Fruit fly (Drosophila melanogaster) whole organism, adult: ENCODE data around the gene CG18258.
A peak's percentile ranks its signal among the peaks of the same experiment; 100 is the strongest.

ENCODE experiments used
- CG11617 ChIP-seq: fragments of 200-800 bp; sonication (Bioruptor generic); optimal IDR thresholded peaks from 2 replicates; lab custom pipeline; 2017; ENCODE audit warnings: mild to moderate bottlenecking, missing biosample characterization, missing genetic modification reagents, missing genetic modification characterization
- CG12768 ChIP-seq: fragments of 200-800 bp; sonication (Bioruptor generic); optimal IDR thresholded peaks from 2 replicates; lab custom pipeline; 2017; ENCODE audit warnings: missing biosample characterization, missing genetic modification characterization, mild to moderate bottlenecking, moderate library complexity, missing genetic modification reagents
- CG14711 ChIP-seq: fragments of 200-800 bp; sonication (Bioruptor generic); optimal IDR thresholded peaks from 2 replicates; lab custom pipeline; 2018; ENCODE audit warnings: missing biosample characterization, mild to moderate bottlenecking, missing genetic modification characterization, moderate library complexity
- CG1620 ChIP-seq: fragments of 200-800 bp; sonication (Bioruptor generic); optimal IDR thresholded peaks from 2 replicates; lab custom pipeline; 2016; ENCODE audit warnings: missing biosample characterization, missing genetic modification characterization
- CG33017 ChIP-seq: fragments of 200-800 bp; sonication (Bioruptor generic); optimal IDR thresholded peaks from 2 replicates; lab custom pipeline; 2018; ENCODE audit warnings: missing biosample characterization, mild to moderate bottlenecking, missing genetic modification characterization, moderate library complexity
- CG5204 ChIP-seq: fragments of 200-800 bp; sonication (Bioruptor generic); optimal IDR thresholded peaks from 2 replicates; lab custom pipeline; 2016; ENCODE audit warnings: missing biosample characterization, missing genetic modification characterization
- CG7045 ChIP-seq: fragments of 200-800 bp; sonication (Bioruptor generic); optimal IDR thresholded peaks from 2 replicates; lab custom pipeline; 2017; ENCODE audit warnings: missing biosample characterization, mild to moderate bottlenecking, missing genetic modification characterization
- CG7101 ChIP-seq: fragments of 200-800 bp; sonication (Bioruptor generic); optimal IDR thresholded peaks from 2 replicates; lab custom pipeline; 2018; ENCODE audit warnings: missing biosample characterization, mild to moderate bottlenecking, missing genetic modification characterization, moderate library complexity
- Clk ChIP-seq: fragments of 200-800 bp; sonication (Bioruptor generic); optimal IDR thresholded peaks from 2 replicates; lab custom pipeline; 2017; ENCODE audit warnings: missing biosample characterization, missing genetic modification characterization
- Crg-1 ChIP-seq: fragments of 200-800 bp; sonication (Bioruptor generic); optimal IDR thresholded peaks from 2 replicates; lab custom pipeline; 2016; ENCODE audit warnings: missing biosample characterization, missing genetic modification characterization
- Hr96 ChIP-seq: fragments of 200-800 bp; sonication (Bioruptor generic); optimal IDR thresholded peaks from 2 replicates; lab custom pipeline; 2016; ENCODE audit warnings: missing biosample characterization, missing genetic modification characterization
- Mnt ChIP-seq: fragments of 200-800 bp; sonication (Bioruptor generic); optimal IDR thresholded peaks from 2 replicates; lab custom pipeline; 2016; ENCODE audit warnings: missing biosample characterization, mild to moderate bottlenecking, missing genetic modification characterization
- bab1 ChIP-seq: fragments of 200-800 bp; sonication (Bioruptor generic); optimal IDR thresholded peaks from 3 replicates; lab custom pipeline; 2019; ENCODE audit warnings: missing biosample characterization, mild to moderate bottlenecking, missing genetic modification characterization, moderate library complexity
- cic ChIP-seq: fragments of 200-800 bp; sonication (Bioruptor generic); optimal IDR thresholded peaks from 2 replicates; lab custom pipeline; 2017; ENCODE audit warnings: missing biosample characterization, mild to moderate bottlenecking, missing genetic modification characterization, moderate library complexity
- cnc ChIP-seq, 2 experiments: fragments of >200 bp; optimal IDR thresholded peaks; 2 replicates each; lab custom pipeline; 2017
- kay ChIP-seq: fragments of 200-800 bp; sonication (Bioruptor generic); peaks from one replicate; lab custom pipeline; 2016; ENCODE audit warnings: missing biosample characterization, missing genetic modification characterization, borderline replicate concordance
- ovo ChIP-seq: fragments of 200-800 bp; sonication (Bioruptor generic); optimal IDR thresholded peaks from 2 replicates; lab custom pipeline; 2016; ENCODE audit warnings: missing biosample characterization, missing genetic modification characterization
- pad ChIP-seq: fragments of 200-800 bp; sonication (Bioruptor generic); optimal IDR thresholded peaks from 3 replicates; lab custom pipeline; 2017; ENCODE audit warnings: missing biosample characterization, missing genetic modification characterization, mild to moderate bottlenecking, moderate library complexity, missing genetic modification reagents
- tj ChIP-seq: fragments of 200-800 bp; sonication (Bioruptor generic); optimal IDR thresholded peaks from 3 replicates; lab custom pipeline; 2017; ENCODE audit warnings: missing biosample characterization, mild to moderate bottlenecking, missing genetic modification characterization, moderate library complexity
- toe ChIP-seq: fragments of 200-800 bp; sonication (Bioruptor generic); optimal IDR thresholded peaks from 2 replicates; lab custom pipeline; 2016; ENCODE audit warnings: missing biosample characterization, missing genetic modification characterization

CG18258 gene

DNA sequence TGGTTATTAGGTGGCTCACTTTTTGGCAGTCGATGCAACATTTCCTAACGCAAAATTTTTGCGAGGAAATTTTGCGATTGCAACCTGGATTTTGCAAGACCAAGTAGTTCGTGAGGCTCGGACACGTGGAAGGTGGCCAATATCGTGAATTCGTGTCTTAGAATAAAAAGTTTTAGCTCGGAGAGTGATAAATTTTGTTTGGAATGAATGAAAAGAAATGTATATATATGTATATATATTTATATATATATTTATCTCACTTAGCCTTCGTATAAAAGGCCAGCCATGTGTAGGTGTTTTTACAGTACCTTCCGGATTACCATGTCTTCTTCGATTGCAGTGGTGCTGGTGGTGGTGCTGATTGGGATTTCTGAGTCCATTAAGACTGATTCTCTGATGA is at the start of gene CG18258:
Gene CG18258 (plus strand): TSS at position 301 of the 400 bp plus-strand sequence.
- no peak for TF ChIP-seq bab1 (GFP tag; lab: Kevin White, UChicago)
- TF ChIP-seq CG7101: no peak
- TF ChIP-seq CG12768 (GFP tag; lab: Kevin White, UChicago): no peak
- no peak for TF ChIP-seq kay
- no peak for TF ChIP-seq pad
- TF ChIP-seq CG33017 (tag; lab: Kevin White, UChicago): no peak
- TF ChIP-seq Hr96 (GFP tag; lab: Kevin White, UChicago): no peak
- no peak for TF ChIP-seq Mnt (GFP tag; lab: Kevin White, UChicago)
- no peak for TF ChIP-seq ovo (GFP tag; lab: Kevin White, UChicago)
- TF ChIP-seq cnc (optimal IDR thresholded peaks at IDR 0.05; lab: Kevin White, UChicago): no peak
- TF ChIP-seq cic (GFP tag; lab: Kevin White, UChicago): no peak
- no peak for TF ChIP-seq tj (GFP tag; lab: Kevin White, UChicago)
- no peak for TF ChIP-seq CG14711
- no peak for TF ChIP-seq toe (GFP tag; lab: Kevin White, UChicago)
- TF ChIP-seq CG5204 (GFP tag; lab: Kevin White, UChicago): no peak

DNA sequence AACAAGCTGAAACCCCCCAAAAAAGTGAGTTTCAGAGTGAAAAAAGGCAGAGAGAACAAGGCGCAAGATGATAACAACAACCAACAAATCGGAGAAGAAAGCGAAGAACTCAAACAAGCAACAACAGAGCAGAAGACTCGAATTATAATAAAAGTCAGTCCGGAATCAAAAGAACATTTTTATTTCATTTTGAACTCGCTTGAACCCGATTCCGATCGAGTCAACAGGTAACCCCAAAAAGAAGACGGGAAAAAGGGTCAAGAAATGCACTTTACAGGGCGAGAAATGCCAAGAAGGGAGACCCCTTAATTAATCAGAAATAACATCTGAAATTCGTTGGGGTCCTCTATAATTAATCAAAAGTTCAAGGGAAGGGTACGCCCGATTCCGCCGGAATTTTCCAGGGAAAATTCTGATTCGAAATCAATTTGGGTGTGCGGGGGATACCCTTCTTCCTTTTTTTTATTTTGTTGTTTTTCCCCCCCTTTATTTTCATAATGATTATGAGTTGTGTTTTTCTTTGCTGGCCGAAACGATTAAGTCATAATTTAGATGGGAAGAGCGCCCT is 49.6 kb upstream of the CG18258 start:
- TF ChIP-seq CG14711 (no peak), ovo (GFP tag; lab: Kevin White, UChicago) (no peak), bab1 (GFP tag; lab: Kevin White, UChicago) (no peak), CG5204 (GFP tag; lab: Kevin White, UChicago) (no peak), cic (GFP tag; lab: Kevin White, UChicago) (no peak), CG11617 (no peak), Hr96 (GFP tag; lab: Kevin White, UChicago) (no peak), Clk (no peak), cnc (optimal IDR thresholded peaks at IDR 0.05; lab: Kevin White, UChicago) (no peak), Mnt (GFP tag; lab: Kevin White, UChicago) (no peak), CG1620 (GFP tag; lab: Kevin White, UChicago) (no peak), CG7101 (no peak), CG33017 (tag; lab: Kevin White, UChicago) (no peak), toe (GFP tag; lab: Kevin White, UChicago) (no peak), Crg-1 (GFP tag; lab: Kevin White, UChicago) (no peak)

DNA sequence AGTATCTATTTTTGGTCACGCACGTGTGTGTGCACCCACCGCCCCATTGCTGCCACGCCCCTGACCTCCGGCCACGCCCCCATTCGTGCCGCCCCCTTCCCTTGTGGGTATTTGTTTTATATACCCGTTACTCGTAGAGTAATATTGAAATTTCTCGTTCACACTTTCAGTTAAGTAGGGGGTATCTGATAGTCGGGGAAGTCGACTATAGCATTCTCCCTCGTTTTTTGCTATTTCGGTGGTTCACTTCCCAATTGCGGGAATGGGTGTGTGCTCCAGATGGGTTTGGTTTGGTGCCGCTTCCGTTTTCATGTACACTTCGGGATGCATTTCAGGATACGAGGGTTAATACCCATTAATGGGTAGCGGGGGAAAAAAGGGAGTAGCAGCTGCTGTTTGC is 44.8 kb upstream of the CG18258 start:
- no peak for TF ChIP-seq Clk
- no peak for TF ChIP-seq CG11617
- TF ChIP-seq ovo (GFP tag; lab: Kevin White, UChicago): no peak
- no peak for TF ChIP-seq cnc (optimal IDR thresholded peaks at IDR 0.05; lab: Kevin White, UChicago)
- no peak for TF ChIP-seq CG12768 (GFP tag; lab: Kevin White, UChicago)
- no peak for TF ChIP-seq kay
- TF ChIP-seq pad: no peak
- TF ChIP-seq CG14711: no peak
- no peak for TF ChIP-seq cic (GFP tag; lab: Kevin White, UChicago)
- TF ChIP-seq Mnt (GFP tag; lab: Kevin White, UChicago): no peak
- TF ChIP-seq Hr96 (GFP tag; lab: Kevin White, UChicago): no peak
- TF ChIP-seq CG1620 (GFP tag; lab: Kevin White, UChicago): no peak
- TF ChIP-seq CG33017 (tag; lab: Kevin White, UChicago): no peak
- TF ChIP-seq bab1 (GFP tag; lab: Kevin White, UChicago): no peak
- TF ChIP-seq CG5204 (GFP tag; lab: Kevin White, UChicago): no peak
- no peak for TF ChIP-seq tj (GFP tag; lab: Kevin White, UChicago)
- TF ChIP-seq Crg-1 (GFP tag; lab: Kevin White, UChicago): no peak
- TF ChIP-seq toe (GFP tag; lab: Kevin White, UChicago): no peak
- no peak for TF ChIP-seq CG7045 (GFP tag; lab: Kevin White, UChicago)

- TF ChIP-seq pad (peak; percentile 11), toe (GFP tag; lab: Kevin White, UChicago) (no peak), CG14711 (peak; percentile 62), cnc (optimal IDR thresholded peaks at IDR 0.05; lab: Kevin White, UChicago) (no peak), CG12768 (GFP tag; lab: Kevin White, UChicago) (peak; percentile 38), CG7045 (GFP tag; lab: Kevin White, UChicago) (peak; percentile 24), CG7101 (peak; percentile 75), cic (GFP tag; lab: Kevin White, UChicago) (no peak), CG33017 (tag; lab: Kevin White, UChicago) (peak; percentile 67), Crg-1 (GFP tag; lab: Kevin White, UChicago) (no peak), tj (GFP tag; lab: Kevin White, UChicago) (no peak), CG1620 (GFP tag; lab: Kevin White, UChicago) (no peak), kay (no peak), Mnt (GFP tag; lab: Kevin White, UChicago) (no peak), Hr96 (GFP tag; lab: Kevin White, UChicago) (no peak), bab1 (GFP tag; lab: Kevin White, UChicago) (peak; percentile 28), CG5204 (GFP tag; lab: Kevin White, UChicago) (no peak), ovo (GFP tag; lab: Kevin White, UChicago) (peak; percentile 32), Clk (no peak), CG11617 (peak; percentile 30)
Observed at dm6 chrX:17170484-17170944, 41.6 kb upstream of the CG18258 start.

DNA sequence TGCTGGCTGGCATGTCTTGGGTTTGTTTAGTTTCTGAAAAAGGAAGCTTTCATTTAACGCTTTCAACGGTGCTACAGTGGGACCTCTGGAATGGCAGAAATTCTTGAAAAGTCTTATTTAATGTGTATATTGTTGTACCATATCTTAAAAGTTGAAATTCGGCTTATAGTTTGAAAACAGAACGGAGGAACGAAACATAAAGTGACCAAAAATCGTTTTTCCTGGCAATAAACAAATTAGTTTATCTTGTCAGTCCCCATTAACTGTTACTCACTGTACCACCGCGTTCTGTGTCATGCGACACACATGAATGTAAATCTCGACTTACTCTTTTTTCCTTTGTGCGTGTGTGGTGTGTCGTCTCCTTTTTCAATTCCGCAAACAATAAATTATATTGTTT is 40.0 kb upstream of the CG18258 start:
- no peak for TF ChIP-seq CG5204 (GFP tag; lab: Kevin White, UChicago)
- no peak for TF ChIP-seq Hr96 (GFP tag; lab: Kevin White, UChicago)
- TF ChIP-seq kay: no peak
- no peak for TF ChIP-seq cnc (optimal IDR thresholded peaks at IDR 0.05; lab: Kevin White, UChicago)
